Fruit fly (Drosophila melanogaster) whole organism, embryonic: ENCODE measurements around the gene Srg3.
A peak's percentile ranks its signal among the peaks of the same experiment; 100 is the strongest.

Experiments used
- Atf-2 ChIP-seq: fragments of 200-800 bp; sonication (Bioruptor generic); optimal IDR thresholded peaks from 2 replicates; lab custom pipeline; 2016; ENCODE audit warnings: missing biosample characterization, missing genetic modification characterization
- BEAF-32 ChIP-seq: fragments of 200-800 bp; sonication (Bioruptor generic); optimal IDR thresholded peaks from 3 replicates; lab custom pipeline; 2017; ENCODE audit warnings: missing biosample characterization, missing genetic modification characterization, mild to moderate bottlenecking, moderate library complexity, missing genetic modification reagents
- CG10267 ChIP-seq: fragments of 200-800 bp; sonication (Bioruptor generic); optimal IDR thresholded peaks from 2 replicates; lab custom pipeline; 2018; ENCODE audit warnings: missing biosample characterization, mild to moderate bottlenecking, missing genetic modification characterization, moderate library complexity
- CG11504 ChIP-seq: fragments of 200-800 bp; sonication (Bioruptor generic); optimal IDR thresholded peaks from 3 replicates; lab custom pipeline; 2019; ENCODE audit warnings: missing biosample characterization, mild to moderate bottlenecking, missing genetic modification characterization, moderate library complexity
- CG12155 ChIP-seq: fragments of 200-800 bp; sonication (Bioruptor generic); optimal IDR thresholded peaks from 3 replicates; lab custom pipeline; 2016; ENCODE audit warnings: missing biosample characterization, missing genetic modification characterization
- CG12219 ChIP-seq: fragments of 200-800 bp; sonication (Bioruptor generic); optimal IDR thresholded peaks from 3 replicates; lab custom pipeline; 2018; ENCODE audit warnings: missing biosample characterization, mild to moderate bottlenecking, missing genetic modification characterization
- CG12769 ChIP-seq: fragments of 200-800 bp; sonication (Bioruptor generic); optimal IDR thresholded peaks from 2 replicates; lab custom pipeline; 2019; ENCODE audit warnings: missing biosample characterization, mild to moderate bottlenecking, missing genetic modification characterization, moderate library complexity
- CG15269 ChIP-seq: fragments of 200-800 bp; sonication (Bioruptor generic); optimal IDR thresholded peaks from 2 replicates; lab custom pipeline; 2018; ENCODE audit warnings: missing biosample characterization, mild to moderate bottlenecking, missing genetic modification characterization, moderate library complexity
- CG1529 ChIP-seq: fragments of 200-800 bp; sonication (Bioruptor generic); optimal IDR thresholded peaks from 3 replicates; lab custom pipeline; 2018; ENCODE audit warnings: missing biosample characterization, missing genetic modification characterization
- CG16813 ChIP-seq: fragments of 200-800 bp; sonication (Bioruptor generic); IDR thresholded peaks from 3 replicates; pipeline ENCODE4 v1.3.6; 2022; ENCODE audit warnings: missing biosample characterization, missing genetic modification characterization; ENCODE audit not compliant: partially characterized antibody
- CG18011 ChIP-seq: fragments of 200-800 bp; sonication (Bioruptor generic); optimal IDR thresholded peaks from 2 replicates; lab custom pipeline; 2017; ENCODE audit warnings: missing biosample characterization, missing genetic modification characterization, mild to moderate bottlenecking, moderate library complexity, missing genotype
- CG31441 ChIP-seq: fragments of 200-800 bp; sonication (Bioruptor generic); IDR thresholded peaks from 2 replicates; pipeline ENCODE4 v1.3.6; 2022; ENCODE audit warnings: missing biosample characterization, missing genetic modification characterization
- CG4854 ChIP-seq: fragments of 200-800 bp; sonication (Bioruptor generic); optimal IDR thresholded peaks from 2 replicates; lab custom pipeline; 2016; ENCODE audit warnings: missing biosample characterization, missing genetic modification characterization, inconsistent platforms
- CG5180 ChIP-seq: fragments of 200-800 bp; sonication (Bioruptor generic); optimal IDR thresholded peaks from 3 replicates; lab custom pipeline; 2017; ENCODE audit warnings: missing biosample characterization, missing genetic modification characterization, mild to moderate bottlenecking, moderate library complexity, missing genetic modification reagents
- CG7556 ChIP-seq: fragments of 200-800 bp; sonication (Bioruptor generic); optimal IDR thresholded peaks from 2 replicates; lab custom pipeline; 2017; ENCODE audit warnings: missing biosample characterization, mild to moderate bottlenecking, missing genetic modification characterization
- CG9437 ChIP-seq: fragments of 200-800 bp; sonication (Bioruptor generic); optimal IDR thresholded peaks from 2 replicates; lab custom pipeline; 2018; ENCODE audit warnings: missing biosample characterization, mild to moderate bottlenecking, missing genetic modification characterization
- CG9609 ChIP-seq: fragments of 200-800 bp; sonication (Bioruptor generic); optimal IDR thresholded peaks from 3 replicates; lab custom pipeline; 2016; ENCODE audit warnings: missing biosample characterization, missing genetic modification characterization
- Dad ChIP-seq: fragments of 200-800 bp; sonication (Bioruptor generic); optimal IDR thresholded peaks from 3 replicates; lab custom pipeline; 2016; ENCODE audit warnings: missing biosample characterization, missing genetic modification characterization
- E2f2 ChIP-seq: fragments of 200-800 bp; sonication (Bioruptor generic); IDR thresholded peaks from 2 replicates; pipeline ENCODE4 v1.3.6; 2022; ENCODE audit warnings: missing biosample characterization, missing genetic modification characterization
- Eip74EF ChIP-seq, 2 experiments: fragments of 200-800 bp in 1 of 2; fragments of >200 bp in 1 of 2; sonication (Bioruptor generic) in 1 of 2; optimal IDR thresholded peaks; 2 replicates each; lab custom pipeline; 2017 to 2019; ENCODE audit warnings: missing biosample characterization in 2 of 2, missing genetic modification characterization in 2 of 2, mild to moderate bottlenecking in 1 of 2, moderate library complexity in 1 of 2
- Hsf ChIP-seq: fragments of 200-800 bp; sonication (Bioruptor generic); optimal IDR thresholded peaks from 3 replicates; lab custom pipeline; 2016; ENCODE audit warnings: missing biosample characterization, missing genetic modification characterization
- Lim3 ChIP-seq: fragments of 200-800 bp; sonication (Bioruptor generic); IDR thresholded peaks from 2 replicates; pipeline ENCODE4 v1.3.6; 2022; ENCODE audit warnings: missing biosample characterization, missing genetic modification characterization
- Oaz ChIP-seq: fragments of 200-800 bp; sonication (Bioruptor generic); IDR thresholded peaks from 2 replicates; pipeline ENCODE4 v1.3.6; 2022; ENCODE audit warnings: missing biosample characterization, missing genetic modification characterization
- Oli ChIP-seq: fragments of 200-800 bp; sonication (Bioruptor generic); optimal IDR thresholded peaks from 2 replicates; lab custom pipeline; 2018; ENCODE audit warnings: missing biosample characterization, mild to moderate bottlenecking, missing genetic modification characterization, moderate library complexity
- Sry-δ ChIP-seq: fragments of 200-800 bp; sonication (Bioruptor generic); optimal IDR thresholded peaks from 2 replicates; lab custom pipeline; 2016; ENCODE audit warnings: missing biosample characterization, missing genetic modification characterization
- YL-1 ChIP-seq: fragments of 200-800 bp; sonication (Bioruptor generic); optimal IDR thresholded peaks from 3 replicates; lab custom pipeline; 2017; ENCODE audit warnings: missing biosample characterization, mild to moderate bottlenecking, missing genetic modification characterization
- ato ChIP-seq: fragments of 200-800 bp; sonication (Bioruptor generic); IDR thresholded peaks from 2 replicates; pipeline ENCODE4 v1.3.6; 2022; ENCODE audit warnings: missing biosample characterization, missing genetic modification characterization; ENCODE audit not compliant: partially characterized antibody
- bbx ChIP-seq: fragments of 200-800 bp; sonication (Bioruptor generic); IDR thresholded peaks from 2 replicates; pipeline ENCODE4 v1.3.6; 2022; ENCODE audit warnings: missing biosample characterization, missing genetic modification characterization; ENCODE audit not compliant: partially characterized antibody
- bcd ChIP-seq: fragments of 200-800 bp; sonication (Bioruptor generic); optimal IDR thresholded peaks from 2 replicates; lab custom pipeline; 2017; ENCODE audit warnings: missing biosample characterization, mild to moderate bottlenecking, missing genetic modification characterization
- br ChIP-seq: fragments of >200 bp; optimal IDR thresholded peaks from 2 replicates; lab custom pipeline; 2017
- cg ChIP-seq: fragments of 200-800 bp; sonication (Bioruptor generic); optimal IDR thresholded peaks from 3 replicates; lab custom pipeline; 2019; ENCODE audit warnings: missing biosample characterization, mild to moderate bottlenecking, missing genetic modification characterization, moderate library complexity
- crol ChIP-seq: fragments of 200-800 bp; sonication (Bioruptor generic); IDR thresholded peaks from 2 replicates; pipeline ENCODE4 v1.3.6; 2022; ENCODE audit warnings: missing biosample characterization, missing genetic modification characterization
- cwo ChIP-seq: fragments of 200-800 bp; sonication (Bioruptor generic); optimal IDR thresholded peaks from 3 replicates; lab custom pipeline; 2017; ENCODE audit warnings: missing biosample characterization, missing genetic modification characterization, mild to moderate bottlenecking, moderate library complexity, missing genetic modification reagents
- da ChIP-seq: fragments of 200-800 bp; sonication (Bioruptor generic); optimal IDR thresholded peaks from 2 replicates; lab custom pipeline; 2016; ENCODE audit warnings: missing biosample characterization, missing genetic modification characterization
- dysf ChIP-seq: fragments of 200-800 bp; sonication (Bioruptor generic); IDR thresholded peaks from 3 replicates; pipeline ENCODE4 v1.3.6; 2022; ENCODE audit warnings: missing biosample characterization, missing genetic modification characterization
- gem ChIP-seq: fragments of 200-800 bp; sonication (Bioruptor generic); optimal IDR thresholded peaks from 2 replicates; lab custom pipeline; 2019; ENCODE audit warnings: missing biosample characterization, mild to moderate bottlenecking, missing genetic modification characterization, moderate library complexity
- grn ChIP-seq: fragments of 200-800 bp; sonication (Bioruptor generic); optimal IDR thresholded peaks from 3 replicates; lab custom pipeline; 2017; ENCODE audit warnings: missing biosample characterization, missing genetic modification characterization
- gsb-n ChIP-seq: fragments of 200-800 bp; sonication (Bioruptor generic); optimal IDR thresholded peaks from 3 replicates; lab custom pipeline; 2018; ENCODE audit warnings: missing biosample characterization, mild to moderate bottlenecking, missing genetic modification characterization
- jing ChIP-seq: fragments of 200-800 bp; sonication (Bioruptor generic); optimal IDR thresholded peaks from 2 replicates; lab custom pipeline; 2018; ENCODE audit warnings: missing biosample characterization, mild to moderate bottlenecking, missing genetic modification characterization
- jumu ChIP-seq: fragments of 200-800 bp; sonication (Bioruptor generic); optimal IDR thresholded peaks from 3 replicates; lab custom pipeline; 2016; ENCODE audit warnings: missing biosample characterization, missing genetic modification characterization
- lab ChIP-seq: fragments of 200-800 bp; sonication (Bioruptor generic); optimal IDR thresholded peaks from 3 replicates; lab custom pipeline; 2017; ENCODE audit warnings: missing biosample characterization, missing genetic modification characterization, mild to moderate bottlenecking, moderate library complexity, missing genetic modification reagents
- lola ChIP-seq, 3 experiments: fragments of >200 bp in 2 of 3; fragments of 200-800 bp in 1 of 3; sonication (Bioruptor generic) in 1 of 3; optimal IDR thresholded peaks; 2 replicates each; lab custom pipeline; 2017 to 2019; ENCODE audit warnings: missing biosample characterization in 3 of 3, missing genetic modification characterization in 3 of 3, mild to moderate bottlenecking in 1 of 3, moderate library complexity in 1 of 3
- oc ChIP-seq: fragments of 200-800 bp; sonication (Bioruptor generic); optimal IDR thresholded peaks from 2 replicates; lab custom pipeline; 2018; ENCODE audit warnings: missing biosample characterization, mild to moderate bottlenecking, missing genetic modification characterization, moderate library complexity
- phol ChIP-seq: fragments of 200-800 bp; sonication (Bioruptor generic); optimal IDR thresholded peaks from 3 replicates; lab custom pipeline; 2018; ENCODE audit warnings: missing biosample characterization, mild to moderate bottlenecking, missing genetic modification characterization, moderate library complexity
- sob ChIP-seq: fragments of 200-800 bp; sonication (Bioruptor generic); IDR thresholded peaks from 2 replicates; pipeline ENCODE4 v1.3.6; 2022; ENCODE audit warnings: missing biosample characterization, missing genetic modification characterization
- twi ChIP-seq: fragments of 200-800 bp; optimal IDR thresholded peaks from 2 replicates; lab custom pipeline; 2019; ENCODE audit warnings: missing biosample characterization, mild to moderate bottlenecking, missing genetic modification characterization, moderate library complexity
- unpg ChIP-seq: fragments of 200-800 bp; sonication (Bioruptor generic); optimal IDR thresholded peaks from 3 replicates; lab custom pipeline; 2018; ENCODE audit warnings: missing biosample characterization, mild to moderate bottlenecking, missing genetic modification characterization, moderate library complexity

Gene Srg3

dm6 chr3L:9465652-9466244 is 22.7 kb downstream of the Srg3 start (continued):
- peak; percentile 5 for TF ChIP-seq phol (tag; lab: Kevin White, UChicago)
- TF ChIP-seq CG12219 (GFP tag; lab: Kevin White, UChicago): no peak
- TF ChIP-seq lab (GFP tag; lab: Kevin White, UChicago): peak; percentile 9
- TF ChIP-seq jumu (GFP tag; lab: Kevin White, UChicago): no peak
- no peak for TF ChIP-seq br (lab: Kevin White, UChicago)
- no peak for TF ChIP-seq CG9609 (GFP tag; lab: Kevin White, UChicago)
- TF ChIP-seq CG4854 (GFP tag; lab: Kevin White, UChicago): no peak
- no peak for TF ChIP-seq YL-1 (GFP tag; lab: Kevin White, UChicago)
- TF ChIP-seq oc: peak; percentile 6
- TF ChIP-seq Atf-2: no peak
- TF ChIP-seq CG12155 (GFP tag; lab: Kevin White, UChicago): no peak
- no peak for TF ChIP-seq gem (tag; lab: Kevin White, UChicago)
- peak; percentile 88 for TF ChIP-seq cg
- TF ChIP-seq, all 482 proteins: peak for 56

dm6 chr3L:9466595-9466994 is 23.6 kb downstream of the Srg3 start:
- TF ChIP-seq bcd (GFP tag; lab: Kevin White, UChicago) (peak; percentile 3), CG16813 (no peak), cwo (peak; percentile 29), CG31441 (GFP tag; lab: Robert Waterston, UW) (peak; percentile 51; the same call in 1 of the 2 replicates), Oli (tag; lab: Kevin White, UChicago) (peak; percentile 48), jing (no peak), Oaz (GFP tag; lab: Robert Waterston, UW) (no peak), CG10267 (tag; lab: Kevin White, UChicago) (peak; percentile 1), bbx (no peak), CG9437 (GFP tag; lab: Kevin White, UChicago) (peak; percentile 10), br (lab: Kevin White, UChicago) (no peak), Dad (GFP tag; lab: Kevin White, UChicago) (no peak), CG12769 (tag; lab: Kevin White, UChicago) (no peak), CG11504 (tag; lab: Kevin White, UChicago) (peak; percentile 69), ato (GFP tag; lab: Robert Waterston, UW) (no peak), Eip74EF (GFP tag; optimal IDR thresholded peaks at IDR 0.05; lab: Kevin White, UChicago) (peak in 1 of 2 experiments; percentile 14), twi (no peak), CG5180 (GFP tag; lab: Kevin White, UChicago) (peak; percentile 12), lab (GFP tag; lab: Kevin White, UChicago) (peak; percentile 52), dysf (GFP tag; lab: Robert Waterston, UW) (no peak), da (GFP tag; lab: Kevin White, UChicago) (no peak), CG1529 (GFP tag; lab: Kevin White, UChicago) (no peak), Sry-δ (no peak), Lim3 (GFP tag; lab: Robert Waterston, UW) (no peak), grn (GFP tag; lab: Kevin White, UChicago) (no peak), CG7556 (GFP tag; lab: Kevin White, UChicago) (peak; percentile 74), CG18011 (GFP tag; lab: Kevin White, UChicago) (no peak), CG15269 (tag; lab: Kevin White, UChicago) (peak; percentile 26), sob (no peak), unpg (GFP tag; lab: Kevin White, UChicago) (peak; percentile 27), phol (tag; lab: Kevin White, UChicago) (peak; percentile 39), Hsf (GFP tag; lab: Kevin White, UChicago) (peak; percentile 8), lola (GFP tag; optimal IDR thresholded peaks at IDR 0.05; lab: Kevin White, UChicago) (peak in 1 of 3 experiments; percentile 2), gsb-n (tag; lab: Kevin White, UChicago) (no peak), E2f2 (GFP tag; lab: Robert Waterston, UW) (no peak), BEAF-32 (no peak), crol (GFP tag; lab: Robert Waterston, UW) (no peak)
